Fruit fly (Drosophila melanogaster) whole organism, embryonic: ENCODE results near the gene Pino.
A peak's percentile ranks its signal among the peaks of the same experiment; 100 is the strongest.

ENCODE experiments used
- ATbp ChIP-seq: fragments of 200-800 bp; sonication (Bioruptor generic); optimal IDR thresholded peaks from 2 replicates; lab custom pipeline; 2017; ENCODE audit warnings: missing biosample characterization, mild to moderate bottlenecking, missing genetic modification characterization, missing genetic modification reagents
- Abd-B ChIP-seq: fragments of 200-800 bp; sonication (Bioruptor generic); optimal IDR thresholded peaks from 2 replicates; lab custom pipeline; 2018; ENCODE audit warnings: missing biosample characterization, mild to moderate bottlenecking, missing genetic modification characterization, moderate library complexity
- Bdp1 ChIP-seq: fragments of 200-800 bp; sonication (Bioruptor generic); optimal IDR thresholded peaks from 3 replicates; lab custom pipeline; 2016; ENCODE audit warnings: missing biosample characterization, missing genetic modification characterization
- CG1024 ChIP-seq: fragments of 200-800 bp; sonication (Bioruptor generic); IDR thresholded peaks from 2 replicates; pipeline ENCODE4 v1.3.6; 2022; ENCODE audit warnings: missing biosample characterization, missing genetic modification characterization
- CG10543 ChIP-seq: fragments of 200-800 bp; sonication (Bioruptor generic); optimal IDR thresholded peaks from 3 replicates; lab custom pipeline; 2017; ENCODE audit warnings: missing biosample characterization, mild to moderate bottlenecking, missing genetic modification characterization, moderate library complexity
- CG11696 ChIP-seq: fragments of 200-800 bp; sonication (Bioruptor generic); IDR thresholded peaks from 2 replicates; pipeline ENCODE4 v1.3.6; 2022; ENCODE audit warnings: missing biosample characterization, missing genetic modification characterization
- CG12391 ChIP-seq: fragments of 200-800 bp; sonication (Bioruptor generic); optimal IDR thresholded peaks from 3 replicates; lab custom pipeline; 2018; ENCODE audit warnings: missing biosample characterization, mild to moderate bottlenecking, missing genetic modification characterization, moderate library complexity
- CG14860 ChIP-seq: fragments of 200-800 bp; sonication (Bioruptor generic); IDR thresholded peaks from 3 replicates; pipeline ENCODE4 v1.3.6; 2022; ENCODE audit warnings: missing biosample characterization, missing genetic modification characterization; ENCODE audit not compliant: partially characterized antibody
- CG15601 ChIP-seq: fragments of 200-800 bp; sonication (Bioruptor generic); optimal IDR thresholded peaks from 3 replicates; lab custom pipeline; 2019; ENCODE audit warnings: missing biosample characterization, mild to moderate bottlenecking, missing genetic modification characterization, moderate library complexity
- CG16815 ChIP-seq: fragments of 200-800 bp; sonication (Bioruptor generic); optimal IDR thresholded peaks from 3 replicates; lab custom pipeline; 2017; ENCODE audit warnings: missing biosample characterization, mild to moderate bottlenecking, missing genetic modification characterization
- CG17912 ChIP-seq: fragments of 200-800 bp; sonication (Bioruptor generic); optimal IDR thresholded peaks from 2 replicates; lab custom pipeline; 2018; ENCODE audit warnings: missing biosample characterization, mild to moderate bottlenecking, missing genetic modification characterization
- CG33213 ChIP-seq: fragments of 200-800 bp; sonication (Bioruptor generic); optimal IDR thresholded peaks from 3 replicates; lab custom pipeline; 2016; ENCODE audit warnings: missing biosample characterization, missing genetic modification characterization
- CG33557 ChIP-seq: fragments of 200-800 bp; sonication (Bioruptor generic); optimal IDR thresholded peaks from 2 replicates; lab custom pipeline; 2019; ENCODE audit warnings: missing biosample characterization, mild to moderate bottlenecking, missing genetic modification characterization, moderate library complexity
- CG42726 ChIP-seq: fragments of 200-800 bp; sonication (Bioruptor generic); IDR thresholded peaks from 2 replicates; pipeline ENCODE4 v1.3.6; 2022; ENCODE audit warnings: missing biosample characterization, missing genetic modification characterization; ENCODE audit not compliant: partially characterized antibody
- CG4360 ChIP-seq: fragments of 200-800 bp; sonication (Bioruptor generic); IDR thresholded peaks from 2 replicates; pipeline ENCODE4 v1.3.6; 2022; ENCODE audit warnings: missing biosample characterization, missing genetic modification characterization
- CG4424 ChIP-seq: fragments of 200-800 bp; sonication (Bioruptor generic); optimal IDR thresholded peaks from 3 replicates; lab custom pipeline; 2016; ENCODE audit warnings: missing biosample characterization, missing genetic modification characterization
- CG6765 ChIP-seq: fragments of 200-800 bp; sonication (Bioruptor generic); optimal IDR thresholded peaks from 3 replicates; lab custom pipeline; 2017; ENCODE audit warnings: missing biosample characterization, mild to moderate bottlenecking, missing genetic modification characterization
- CG8290 ChIP-seq, 3 experiments: fragments of 200-800 bp; sonication (Bioruptor generic); optimal IDR thresholded peaks; 2 replicates each; lab custom pipeline; 2016 to 2019; ENCODE audit warnings: missing biosample characterization in 3 of 3, missing genetic modification characterization in 3 of 3, mild to moderate bottlenecking in 2 of 3, moderate library complexity in 1 of 3
- CG9797 ChIP-seq: fragments of 200-800 bp; sonication (Bioruptor generic); optimal IDR thresholded peaks from 3 replicates; lab custom pipeline; 2018; ENCODE audit warnings: missing biosample characterization, mild to moderate bottlenecking, missing genetic modification characterization
- CTCF ChIP-seq: fragments of 200-800 bp; sonication (Bioruptor generic); optimal IDR thresholded peaks from 2 replicates; lab custom pipeline; 2017; ENCODE audit warnings: missing biosample characterization, mild to moderate bottlenecking, missing genetic modification characterization, moderate library complexity
- Camta ChIP-seq: fragments of 200-800 bp; sonication (Bioruptor generic); optimal IDR thresholded peaks from 2 replicates; lab custom pipeline; 2016; ENCODE audit warnings: missing biosample characterization, missing genetic modification characterization
- Chrac-16 ChIP-seq: fragments of 200-800 bp; sonication (Bioruptor generic); optimal IDR thresholded peaks from 3 replicates; lab custom pipeline; 2016; ENCODE audit warnings: missing biosample characterization, missing genetic modification characterization
- Dek ChIP-seq: fragments of 200-800 bp; sonication (Bioruptor generic); optimal IDR thresholded peaks from 3 replicates; lab custom pipeline; 2019; ENCODE audit warnings: missing biosample characterization, mild to moderate bottlenecking, missing genetic modification characterization, moderate library complexity
- Dref ChIP-seq: fragments of 200-800 bp; sonication (Bioruptor generic); IDR thresholded peaks from 2 replicates; pipeline ENCODE4 v1.3.6; 2022; ENCODE audit warnings: missing biosample characterization, missing genetic modification characterization
- Gsc ChIP-seq: fragments of 200-800 bp; sonication (Bioruptor generic); IDR thresholded peaks from 2 replicates; pipeline ENCODE4 v1.3.6; 2022; ENCODE audit warnings: missing biosample characterization, missing genetic modification characterization
- H15 ChIP-seq: fragments of 200-800 bp; sonication (Bioruptor generic); IDR thresholded peaks from 3 replicates; pipeline ENCODE4 v1.3.6; 2022; ENCODE audit warnings: missing biosample characterization, missing genetic modification characterization
- Hr3 ChIP-seq: fragments of 200-800 bp; sonication (Bioruptor generic); optimal IDR thresholded peaks from 3 replicates; lab custom pipeline; 2016; ENCODE audit warnings: missing biosample characterization, missing genetic modification characterization
- Lhr ChIP-seq: fragments of 200-800 bp; sonication (Bioruptor generic); optimal IDR thresholded peaks from 3 replicates; lab custom pipeline; 2017; ENCODE audit warnings: mild to moderate bottlenecking, missing biosample characterization, missing genetic modification reagents, missing genetic modification characterization
- Max ChIP-seq: fragments of 200-800 bp; sonication (Bioruptor generic); optimal IDR thresholded peaks from 2 replicates; lab custom pipeline; 2016; ENCODE audit warnings: missing biosample characterization, mild to moderate bottlenecking, missing genetic modification characterization
- NC2α ChIP-seq: fragments of 200-800 bp; sonication (Bioruptor generic); optimal IDR thresholded peaks from 2 replicates; lab custom pipeline; 2016; ENCODE audit warnings: missing biosample characterization, missing genetic modification characterization
- Optix ChIP-seq: fragments of 200-800 bp; sonication (Bioruptor generic); IDR thresholded peaks from 3 replicates; pipeline ENCODE4 v1.3.6; 2022; ENCODE audit warnings: missing biosample characterization, missing genetic modification characterization
- Pdp1 ChIP-seq, 2 experiments: fragments of 200-800 bp; sonication (Bioruptor generic); optimal IDR thresholded peaks; 3 replicates each; lab custom pipeline; 2016; ENCODE audit warnings: missing biosample characterization in 2 of 2, missing genetic modification characterization in 2 of 2, mild to moderate bottlenecking in 1 of 2, moderate library complexity in 1 of 2
- Poxn ChIP-seq: fragments of 200-800 bp; sonication (Bioruptor generic); IDR thresholded peaks from 2 replicates; pipeline ENCODE4 v1.3.6; 2022; ENCODE audit warnings: missing biosample characterization, missing genetic modification characterization
- Stat92E ChIP-seq, 3 experiments: fragments of >200 bp in 2 of 3; fragments of 200-800 bp in 1 of 3; sonication (Bioruptor generic) in 1 of 3; optimal IDR thresholded peaks; 2 replicates each; lab custom pipeline; 2017 to 2019; ENCODE audit warnings: missing biosample characterization in 3 of 3, missing genetic modification characterization in 3 of 3, mild to moderate bottlenecking in 1 of 3, moderate library complexity in 1 of 3
- Usf ChIP-seq: fragments of 200-800 bp; sonication (Bioruptor generic); optimal IDR thresholded peaks from 2 replicates; lab custom pipeline; 2017; ENCODE audit warnings: missing genotype, missing biosample characterization, missing genetic modification characterization
- ac ChIP-seq: fragments of 200-800 bp; sonication (Bioruptor generic); optimal IDR thresholded peaks from 3 replicates; lab custom pipeline; 2017; ENCODE audit warnings: missing biosample characterization, mild to moderate bottlenecking, missing genetic modification characterization
- ap ChIP-seq: fragments of 200-800 bp; sonication (Bioruptor generic); IDR thresholded peaks from 2 replicates; pipeline ENCODE4 v1.3.6; 2022; ENCODE audit warnings: missing biosample characterization, missing genetic modification characterization
- br ChIP-seq: fragments of >200 bp; optimal IDR thresholded peaks from 2 replicates; lab custom pipeline; 2017
- dmrt11E ChIP-seq: fragments of 200-800 bp; sonication (Bioruptor generic); optimal IDR thresholded peaks from 3 replicates; lab custom pipeline; 2018; ENCODE audit warnings: missing biosample characterization, mild to moderate bottlenecking, missing genetic modification characterization, moderate library complexity
- fd3F ChIP-seq: fragments of 200-800 bp; sonication (Bioruptor generic); optimal IDR thresholded peaks from 2 replicates; lab custom pipeline; 2018; ENCODE audit warnings: missing biosample characterization, mild to moderate bottlenecking, missing genetic modification characterization, moderate library complexity
- fru ChIP-seq: fragments of >200 bp; optimal IDR thresholded peaks from 2 replicates; lab custom pipeline; 2017
- inv ChIP-seq: fragments of 200-800 bp; sonication (Bioruptor generic); IDR thresholded peaks from 2 replicates; pipeline ENCODE4 v1.3.6; 2022; ENCODE audit warnings: missing biosample characterization, missing genetic modification characterization; ENCODE audit not compliant: partially characterized antibody
- kay ChIP-seq: fragments of 200-800 bp; sonication (Bioruptor generic); optimal IDR thresholded peaks from 2 replicates; lab custom pipeline; 2016; ENCODE audit warnings: missing biosample characterization, missing genetic modification characterization
- maf-S ChIP-seq: fragments of 200-800 bp; sonication (Bioruptor generic); optimal IDR thresholded peaks from 2 replicates; lab custom pipeline; 2016; ENCODE audit warnings: missing biosample characterization, missing genetic modification characterization
- nerfin-2 ChIP-seq: fragments of 200-800 bp; sonication (Bioruptor generic); IDR thresholded peaks from 2 replicates; pipeline ENCODE4 v1.3.6; 2022; ENCODE audit warnings: missing biosample characterization, missing genetic modification characterization; ENCODE audit not compliant: partially characterized antibody
- oc ChIP-seq: fragments of 200-800 bp; sonication (Bioruptor generic); optimal IDR thresholded peaks from 2 replicates; lab custom pipeline; 2018; ENCODE audit warnings: missing biosample characterization, mild to moderate bottlenecking, missing genetic modification characterization, moderate library complexity
- ro ChIP-seq: fragments of 200-800 bp; sonication (Bioruptor generic); IDR thresholded peaks from 2 replicates; pipeline ENCODE4 v1.3.6; 2022; ENCODE audit warnings: missing biosample characterization, missing genetic modification characterization
- so ChIP-seq: fragments of 200-800 bp; sonication (Bioruptor generic); IDR thresholded peaks from 3 replicates; pipeline ENCODE4 v1.3.6; 2022; ENCODE audit warnings: missing biosample characterization, missing genetic modification characterization
- sr ChIP-seq: fragments of 200-800 bp; sonication (Bioruptor generic); IDR thresholded peaks from 3 replicates; pipeline ENCODE4 v1.3.6; 2022; ENCODE audit warnings: missing biosample characterization, missing genetic modification characterization
- unc-4 ChIP-seq: fragments of 200-800 bp; sonication (Bioruptor generic); IDR thresholded peaks from 2 replicates; pipeline ENCODE4 v1.3.6; 2022; ENCODE audit warnings: missing biosample characterization, missing genetic modification characterization; ENCODE audit not compliant: partially characterized antibody
- z ChIP-seq: fragments of 200-800 bp; sonication (Bioruptor generic); IDR thresholded peaks from 3 replicates; pipeline ENCODE4 v1.3.6; 2022; ENCODE audit warnings: missing biosample characterization, missing genetic modification characterization
- zf30C ChIP-seq: fragments of 200-800 bp; sonication (Bioruptor generic); optimal IDR thresholded peaks from 3 replicates; lab custom pipeline; 2018; ENCODE audit warnings: missing biosample characterization, mild to moderate bottlenecking, missing genetic modification characterization

Pino gene

DNA sequence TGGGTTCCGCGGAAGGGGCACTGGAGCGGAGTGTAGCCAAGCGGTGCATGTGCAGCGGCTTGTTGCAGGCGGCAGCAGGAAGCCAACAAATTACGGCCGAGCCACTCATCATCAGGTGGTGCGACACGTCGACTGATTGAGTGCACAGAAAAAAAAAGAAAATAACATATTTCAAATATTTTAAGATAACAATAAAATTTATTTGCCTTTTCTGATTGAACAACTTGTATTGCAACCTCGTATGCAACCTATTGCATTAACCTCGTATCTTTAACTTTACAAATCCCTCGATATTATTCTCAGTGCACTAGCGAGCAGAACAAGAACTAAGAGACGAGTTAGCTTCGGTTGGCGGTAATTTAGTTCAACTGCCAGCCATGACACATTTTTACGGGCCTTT is 58.4 kb downstream of the Pino start (continued):
- TF ChIP-seq Lhr (GFP tag; lab: Kevin White, UChicago) (no peak), sr (GFP tag; lab: Robert Waterston, UW) (no peak), ap (GFP tag; lab: Robert Waterston, UW) (no peak), unc-4 (no peak), fd3F (no peak), CG16815 (GFP tag; lab: Kevin White, UChicago) (peak; percentile 18), CG1024 (no peak), Stat92E (GFP tag; optimal IDR thresholded peaks at IDR 0.05; lab: Kevin White, UChicago) (no peak), oc (no peak), Hr3 (GFP tag; lab: Kevin White, UChicago) (no peak), CG10543 (GFP tag; lab: Kevin White, UChicago) (no peak), ATbp (peak; percentile 16), Optix (GFP tag; lab: Robert Waterston, UW) (no peak), CG4424 (GFP tag; lab: Kevin White, UChicago) (peak; percentile 12), CTCF (GFP tag; lab: Kevin White, UChicago) (no peak), H15 (GFP tag; lab: Robert Waterston, UW) (0 out of 3 replicates have a peak, but pooled peaks have one; percentile 31), kay (no peak), maf-S (GFP tag; lab: Kevin White, UChicago) (no peak), CG9797 (GFP tag; lab: Kevin White, UChicago) (no peak), z (GFP tag; lab: Robert Waterston, UW) (no peak), Max (no peak), CG33213 (GFP tag; lab: Kevin White, UChicago) (no peak), dmrt11E (tag; lab: Kevin White, UChicago) (peak; percentile 68), Abd-B (peak; percentile 15), CG12391 (peak; percentile 56), CG11696 (0 out of 2 replicates have a peak, but pooled peaks have one; percentile 28), CG4360 (GFP tag; lab: Robert Waterston, UW) (no peak), Bdp1 (GFP tag; lab: Kevin White, UChicago) (no peak), CG14860 (GFP tag; lab: Robert Waterston, UW) (no peak), nerfin-2 (GFP tag; lab: Robert Waterston, UW) (no peak), CG33557 (GFP tag; lab: Kevin White, UChicago) (peak; percentile 8), Chrac-16 (GFP tag; lab: Kevin White, UChicago) (no peak), CG6765 (GFP tag; lab: Kevin White, UChicago) (no peak), Pdp1 (GFP tag; optimal IDR thresholded peaks at IDR 0.05; lab: Kevin White, UChicago) (no peak), Gsc (GFP tag; lab: Robert Waterston, UW) (no peak), CG17912 (no peak), so (no peak), zf30C (GFP tag; lab: Kevin White, UChicago) (no peak), CG8290 (GFP tag; optimal IDR thresholded peaks at IDR 0.05; lab: Kevin White, UChicago) (no peak), CG8290 (tag; optimal IDR thresholded peaks at IDR 0.05; lab: Kevin White, UChicago) (no peak), Dref (GFP tag; lab: Robert Waterston, UW) (no peak), inv (GFP tag; lab: Robert Waterston, UW) (no peak), ac (no peak), CG42726 (GFP tag; lab: Robert Waterston, UW) (no peak), Camta (GFP tag; lab: Kevin White, UChicago) (no peak), Usf (GFP tag; lab: Kevin White, UChicago) (no peak), CG15601 (tag; lab: Kevin White, UChicago) (peak; percentile 32), fru (lab: Kevin White, UChicago) (no peak), Poxn (GFP tag; lab: Robert Waterston, UW) (no peak), NC2α (GFP tag; lab: Kevin White, UChicago) (no peak), br (no peak), ro (GFP tag; lab: Robert Waterston, UW) (no peak), Dek (no peak)
